Worm (Caenorhabditis elegans): Measurements from ENCODE around the gene cnc-3.

DNA sequence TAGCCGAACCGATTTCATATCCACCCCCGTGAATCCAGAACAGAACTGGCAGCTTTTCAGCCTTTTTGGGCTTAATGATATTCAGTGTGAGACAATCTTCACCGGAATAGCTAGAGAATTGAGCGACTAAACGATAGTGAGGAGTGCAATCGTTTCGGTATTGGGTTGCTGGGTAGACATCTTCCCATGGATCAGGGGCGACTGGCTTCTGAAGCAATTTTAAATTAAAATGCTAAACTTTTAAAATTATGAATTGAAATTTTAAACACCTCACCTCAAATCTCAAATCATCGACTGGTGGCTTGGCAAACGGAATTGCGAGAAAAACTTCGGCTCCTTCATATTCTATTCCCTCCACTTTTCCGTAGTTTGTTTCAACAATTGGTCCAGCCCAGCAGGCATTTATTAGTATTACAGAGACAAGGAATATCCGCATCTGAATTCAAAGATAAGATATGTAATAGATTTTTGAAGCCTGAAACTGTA, 16.1 kb upstream of the cnc-3 start, which contains the start of gene ges-1:
- TF ChIP-seq him-1 (tag; optimal IDR thresholded peaks at IDR 0.05) (no peak), W03F9.2 (tag; optimal IDR thresholded peaks at IDR 0.05) (no peak), dao-5 (tag; optimal IDR thresholded peaks at IDR 0.05) (no peak)
